Fruit fly (Drosophila melanogaster): ENCODE measurements around the gene CG4686.

Gene CG4686

DNA sequence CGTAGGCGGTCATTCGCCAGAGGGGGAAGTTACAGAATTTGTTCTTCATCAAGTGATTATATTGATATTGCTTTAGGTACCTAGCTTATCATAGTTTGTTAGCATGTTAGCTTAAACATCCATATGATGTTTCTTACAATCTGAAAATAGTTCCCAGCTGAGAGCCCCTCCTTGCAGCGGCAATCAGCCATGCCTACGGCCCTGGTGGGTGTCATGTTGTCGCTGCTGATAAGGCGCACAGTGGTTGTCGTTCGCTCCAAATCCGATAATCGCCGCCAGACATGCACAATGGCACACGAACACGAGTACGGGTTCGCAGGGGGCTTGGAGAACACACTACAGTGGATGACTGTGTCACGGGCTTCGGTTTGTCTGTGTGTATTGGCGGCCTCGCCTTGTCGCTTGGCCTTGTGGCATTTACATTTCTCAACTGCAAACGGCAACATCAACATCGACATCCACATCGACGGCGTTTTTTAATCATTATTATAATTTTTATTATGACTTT lies 41.7 kb downstream of the CG4686 start (continued):
- TF ChIP-seq CG13296 (GFP tag; optimal IDR thresholded peaks at IDR 0.05) (peak; percentile 73), dmrt11E (tag; optimal IDR thresholded peaks at IDR 0.05) (peak; percentile 46), fd3F (GFP tag; optimal IDR thresholded peaks at IDR 0.05) (peak; percentile 61), CG6272 (GFP tag; IDR thresholded peaks at IDR 0.05) (peak; percentile 87), CG9437 (GFP tag; optimal IDR thresholded peaks at IDR 0.05) (no peak), tup (GFP tag; optimal IDR thresholded peaks at IDR 0.05) (peak; percentile 47), CG7372 (GFP tag; IDR thresholded peaks at IDR 0.05) (peak; percentile 44; the same call in 1 of the 2 replicates), rib (GFP tag; IDR thresholded peaks at IDR 0.05) (peak; percentile 73), NC2α (GFP tag; optimal IDR thresholded peaks at IDR 0.05) (peak; percentile 28), BtbVII (GFP tag; optimal IDR thresholded peaks at IDR 0.05) (peak; percentile 80), Fer1 (GFP tag; optimal IDR thresholded peaks at IDR 0.05) (peak; percentile 90), yki (optimal IDR thresholded peaks at IDR 0.05) (no peak), Ets65A (GFP tag) (peak; percentile 97), Atf6 (GFP tag; IDR thresholded peaks at IDR 0.05) (peak; percentile 86), Optix (GFP tag; IDR thresholded peaks at IDR 0.05) (peak; percentile 76), Poxn (GFP tag; IDR thresholded peaks at IDR 0.05) (no peak), CG17802 (tag; optimal IDR thresholded peaks at IDR 0.05) (peak; percentile 36), CG31365 (tag; optimal IDR thresholded peaks at IDR 0.05) (peak; percentile 18), CG16813 (GFP tag; IDR thresholded peaks at IDR 0.05; ENCODE audit: partially characterized antibody) (0 out of 3 replicates have a peak, but pooled peaks have one; percentile 4), CG11398 (GFP tag; optimal IDR thresholded peaks at IDR 0.05) (peak; percentile 58), Ptx1 (GFP tag; IDR thresholded peaks at IDR 0.05) (peak; percentile 90), C15 (GFP tag; IDR thresholded peaks at IDR 0.05) (peak; percentile 67; the same call in 2 of the 3 replicates), CG30020 (tag; optimal IDR thresholded peaks at IDR 0.05) (no peak), Med (GFP tag) (peak; percentile 92), Side (GFP tag; optimal IDR thresholded peaks at IDR 0.05) (peak; percentile 77), CG4360 (GFP tag; IDR thresholded peaks at IDR 0.05) (no peak), Dip2 (GFP tag; IDR thresholded peaks at IDR 0.05) (no peak), bigmax (GFP tag; optimal IDR thresholded peaks at IDR 0.05) (no peak), exex (tag; optimal IDR thresholded peaks at IDR 0.05) (peak; percentile 49), GATAe (GFP tag; conservative IDR thresholded peaks at IDR 0.05) (peak; percentile 82), CG31224 (GFP tag; IDR thresholded peaks at IDR 0.05) (peak; percentile 80), CG2129 (GFP tag; IDR thresholded peaks at IDR 0.05; ENCODE audit: partially characterized antibody) (no peak), Doc3 (GFP tag; IDR thresholded peaks at IDR 0.05; ENCODE audit: partially characterized antibody) (no peak), ac (GFP tag; optimal IDR thresholded peaks at IDR 0.05) (peak; percentile 21), cad (GFP tag; optimal IDR thresholded peaks at IDR 0.05) (no peak), Kr (GFP tag; optimal IDR thresholded peaks at IDR 0.05) (no peak), CG7928 (GFP tag; optimal IDR thresholded peaks at IDR 0.05) (no peak), MESR4 (GFP tag; optimal IDR thresholded peaks at IDR 0.05) (peak; percentile 2), sqz (GFP tag; optimal IDR thresholded peaks at IDR 0.05) (peak; percentile 14), dpn (GFP tag; optimal IDR thresholded peaks at IDR 0.05) (peak; percentile 71 to 89), lilli (GFP tag; optimal IDR thresholded peaks at IDR 0.05) (peak; percentile 91), CG33557 (GFP tag; optimal IDR thresholded peaks at IDR 0.05) (no peak), CG16863 (GFP tag; optimal IDR thresholded peaks at IDR 0.05) (peak; percentile 82), Max (GFP tag; optimal IDR thresholded peaks at IDR 0.05) (peak; percentile 47), CG10979 (tag; optimal IDR thresholded peaks at IDR 0.05) (peak; percentile 62), Meics (GFP tag; optimal IDR thresholded peaks at IDR 0.05) (peak; percentile 87), prd (optimal IDR thresholded peaks at IDR 0.05) (no peak), prd (GFP tag; IDR thresholded peaks at IDR 0.05) (peak; percentile 85), lola (GFP tag; optimal IDR thresholded peaks at IDR 0.05) (peak in 1 of 3 experiments; percentile 38), pzg (GFP tag; optimal IDR thresholded peaks at IDR 0.05) (peak; percentile 20), CG14050 (GFP tag; IDR thresholded peaks at IDR 0.05) (peak; percentile 70)

All from whole organism, embryonic.